Worm (Caenorhabditis elegans) whole organism, young adult: ENCODE data around the gene npr-3.

Experiments used
- B0019.2 ChIP-seq: fragments of 200-800 bp; sonication (Bioruptor generic); conservative IDR thresholded peaks from 2 replicates; pipeline ENCODE4 v1.3.6; 2022; ENCODE audit warnings: missing genetic modification reagents, missing genetic modification characterization, missing compliant biosample characterization
- B0035.1 ChIP-seq: sonication (generic microtip); optimal IDR thresholded peaks from 2 replicates; lab custom pipeline; 2016; ENCODE audit warnings: missing genetic modification characterization, mild to moderate bottlenecking, missing compliant biosample characterization, missing genotype, missing genetic modification reagents
- B0261.1 ChIP-seq: sonication (generic microtip); optimal IDR thresholded peaks from 2 replicates; lab custom pipeline; 2016; ENCODE audit warnings: mild to moderate bottlenecking, missing genetic modification characterization, moderate library complexity, missing compliant biosample characterization
- C17E4.6 ChIP-seq: fragments of 200-800 bp; sonication (Bioruptor generic); IDR thresholded peaks from 2 replicates; pipeline ENCODE4 v1.3.6; 2022; ENCODE audit warnings: missing genetic modification reagents, missing genetic modification characterization, missing compliant biosample characterization
- F33H1.4 ChIP-seq: fragments of 200-800 bp; sonication (Bioruptor generic); IDR thresholded peaks from 2 replicates; pipeline ENCODE4 v1.3.6; 2022; ENCODE audit warnings: missing genetic modification reagents, missing genetic modification characterization, missing compliant biosample characterization
- F52B5.7 ChIP-seq: sonication (generic microtip); optimal IDR thresholded peaks from 2 replicates; lab custom pipeline; 2016; ENCODE audit warnings: mild to moderate bottlenecking, missing genetic modification characterization, missing compliant biosample characterization
- F55B11.4 ChIP-seq: sonication (generic microtip); optimal IDR thresholded peaks from 2 replicates; lab custom pipeline; 2016; ENCODE audit warnings: missing compliant biosample characterization, missing genetic modification characterization, borderline replicate concordance; ENCODE audit not compliant: insufficient read depth
- K11D2.4 ChIP-seq: fragments of 200-800 bp; sonication (Bioruptor generic); IDR thresholded peaks from 2 replicates; pipeline ENCODE4 v1.3.6; 2022; ENCODE audit warnings: missing genetic modification reagents, missing genetic modification characterization, missing compliant biosample characterization
- K12H6.12 ChIP-seq: fragments of 200-800 bp; sonication (Bioruptor generic); optimal IDR thresholded peaks from 2 replicates; lab custom pipeline; 2018; ENCODE audit warnings: mild to moderate bottlenecking, missing genetic modification characterization, missing compliant biosample characterization
- Y56A3A.18 ChIP-seq: fragments of 200-800 bp; sonication (Bioruptor generic); IDR thresholded peaks from 2 replicates; pipeline ENCODE4 v1.3.6; 2022; ENCODE audit warnings: missing genetic modification reagents, missing genetic modification characterization, missing compliant biosample characterization
- ZK185.1 ChIP-seq: sonication (generic microtip); optimal IDR thresholded peaks from 2 replicates; lab custom pipeline; 2016; ENCODE audit warnings: mild to moderate bottlenecking, missing genetic modification characterization, missing compliant biosample characterization; ENCODE audit not compliant: poor library complexity, severe bottlenecking
- attf-6 ChIP-seq: fragments of 200-800 bp; sonication (Bioruptor generic); IDR thresholded peaks from 2 replicates; pipeline ENCODE4 v1.3.6; 2022; ENCODE audit warnings: missing genetic modification reagents, missing genetic modification characterization, missing compliant biosample characterization
- bed-1 ChIP-seq: fragments of 200-800 bp; sonication (Bioruptor generic); IDR thresholded peaks from 2 replicates; pipeline ENCODE4 v1.3.6; 2022; ENCODE audit warnings: missing genetic modification reagents, missing genetic modification characterization, missing compliant biosample characterization
- bed-2 ChIP-seq: fragments of 200-800 bp; sonication (Bioruptor generic); IDR thresholded peaks from 2 replicates; pipeline ENCODE4 v1.3.6; 2022; ENCODE audit warnings: missing genetic modification reagents, missing genetic modification characterization, missing compliant biosample characterization
- cebp-1 ChIP-seq, 2 experiments: fragments of 200-800 bp in 1 of 2; sonication (Bioruptor generic) in 1 of 2; sonication (generic microtip) in 1 of 2; IDR thresholded peaks in 1 of 2; optimal IDR thresholded peaks in 1 of 2; 2 replicates each; pipeline versions ENCODE4 v1.3.6 to Lab custom; 2017 to 2022; ENCODE audit warnings: missing compliant biosample characterization in 2 of 2, missing genetic modification characterization in 2 of 2, mild to moderate bottlenecking in 1 of 2, missing genetic modification reagents in 1 of 2, moderate library complexity in 1 of 2
- gei-17 ChIP-seq: fragments of 200-800 bp; sonication (Bioruptor generic); optimal IDR thresholded peaks from 2 replicates; lab custom pipeline; 2018; ENCODE audit warnings: mild to moderate bottlenecking, missing genetic modification characterization, missing compliant biosample characterization
- him-1 ChIP-seq: sonication (generic microtip); optimal IDR thresholded peaks from 2 replicates; lab custom pipeline; 2016; ENCODE audit warnings: missing genotype, missing genetic modification reagents, missing genetic modification characterization, missing compliant biosample characterization
- hmg-20 ChIP-seq: fragments of 200-800 bp; sonication (Bioruptor generic); IDR thresholded peaks from 2 replicates; pipeline ENCODE4 v1.3.6; 2022; ENCODE audit warnings: missing genetic modification reagents, missing genetic modification characterization, missing compliant biosample characterization
- hrde-1 ChIP-seq: sonication (generic microtip); optimal IDR thresholded peaks from 2 replicates; lab custom pipeline; 2016; ENCODE audit warnings: missing genetic modification characterization, mild to moderate bottlenecking, missing compliant biosample characterization, moderate library complexity, missing genotype, missing genetic modification reagents, borderline replicate concordance
- lin-35 ChIP-seq, 3 experiments: fragments of 150-350 bp in 2 of 3; sonication (generic microtip) in 1 of 3; optimal IDR thresholded peaks; 2 replicates each; lab custom pipeline; 2014 to 2018; ENCODE audit warnings: missing biosample characterization in 3 of 3, missing genetic modification characterization in 3 of 3, missing genetic modification reagents in 3 of 3
- lin-54 ChIP-seq: fragments of 200-800 bp; sonication (Bioruptor generic); optimal IDR thresholded peaks from 2 replicates; lab custom pipeline; 2018; ENCODE audit warnings: mild to moderate bottlenecking, missing genetic modification characterization, missing compliant biosample characterization
- lsy-27 ChIP-seq: sonication (generic microtip); optimal IDR thresholded peaks from 2 replicates; lab custom pipeline; 2017; ENCODE audit warnings: missing genetic modification characterization, mild to moderate bottlenecking, missing compliant biosample characterization, antibody characterized with exemption, missing genotype, borderline replicate concordance; ENCODE audit not compliant: insufficient read depth
- madf-10 ChIP-seq: sonication (generic microtip); optimal IDR thresholded peaks from 2 replicates; lab custom pipeline; 2016; ENCODE audit warnings: mild to moderate bottlenecking, missing genetic modification characterization, missing compliant biosample characterization
- madf-3 ChIP-seq: fragments of 200-800 bp; sonication (Bioruptor generic); IDR thresholded peaks from 2 replicates; pipeline ENCODE4 v1.3.6; 2022; ENCODE audit warnings: missing genetic modification reagents, missing genetic modification characterization, missing compliant biosample characterization
- madf-6 ChIP-seq: fragments of 200-800 bp; sonication (Bioruptor generic); IDR thresholded peaks from 2 replicates; pipeline ENCODE4 v1.3.6; 2022; ENCODE audit warnings: missing genetic modification reagents, missing genetic modification characterization, missing compliant biosample characterization
- mel-28 ChIP-seq: sonication (generic microtip); optimal IDR thresholded peaks from 2 replicates; lab custom pipeline; 2016; ENCODE audit warnings: borderline replicate concordance, mild to moderate bottlenecking, missing genetic modification characterization, missing compliant biosample characterization
- nfya-1 ChIP-seq: sonication (generic microtip); optimal IDR thresholded peaks from 2 replicates; lab custom pipeline; 2017; ENCODE audit warnings: antibody characterized with exemption, missing compliant biosample characterization, missing genetic modification characterization, borderline replicate concordance; ENCODE audit not compliant: insufficient read depth
- nhr-179 ChIP-seq: sonication (generic microtip); optimal IDR thresholded peaks from 2 replicates; lab custom pipeline; 2016; ENCODE audit warnings: mild to moderate bottlenecking, missing genetic modification characterization, missing compliant biosample characterization
- nhr-80 ChIP-seq: sonication (generic microtip); optimal IDR thresholded peaks from 2 replicates; lab custom pipeline; 2016; ENCODE audit warnings: missing genetic modification characterization, missing compliant biosample characterization
- rcor-1 ChIP-seq: fragments of 200-800 bp; sonication (Bioruptor generic); IDR thresholded peaks from 2 replicates; pipeline ENCODE4 v1.3.6; 2022; ENCODE audit warnings: missing genetic modification reagents, missing genetic modification characterization, missing compliant biosample characterization
- repo-1 ChIP-seq: sonication (generic microtip); optimal IDR thresholded peaks from 2 replicates; lab custom pipeline; 2017; ENCODE audit warnings: mild to moderate bottlenecking, missing genetic modification characterization, missing compliant biosample characterization
- snpc-1.1 ChIP-seq: sonication (generic microtip); optimal IDR thresholded peaks from 2 replicates; lab custom pipeline; 2017; ENCODE audit warnings: missing genetic modification characterization, mild to moderate bottlenecking, missing compliant biosample characterization, antibody characterized with exemption, moderate library complexity, missing genotype, missing genetic modification reagents; ENCODE audit not compliant: insufficient read depth
- snpc-4 ChIP-seq, 5 experiments: fragments of 150-350 bp in 1 of 5; sonication (generic microtip) in 4 of 5; optimal IDR thresholded peaks; 2 replicates each; lab custom pipeline; 2014 to 2018; ENCODE audit warnings: missing genetic modification characterization in 5 of 5, missing biosample characterization in 3 of 5, antibody characterized with exemption in 2 of 5, mild to moderate bottlenecking in 2 of 5, missing compliant biosample characterization in 2 of 5, missing genotype in 2 of 5, moderate library complexity in 2 of 5, missing genetic modification reagents in 1 of 5
- tbp1 ChIP-seq: fragments of 200-800 bp; sonication (Bioruptor generic); optimal IDR thresholded peaks from 2 replicates; lab custom pipeline; 2018; ENCODE audit warnings: mild to moderate bottlenecking, missing genetic modification characterization, missing compliant biosample characterization
- tlf-1 ChIP-seq: fragments of 200-800 bp; sonication (Bioruptor generic); optimal IDR thresholded peaks from 2 replicates; lab custom pipeline; 2018; ENCODE audit warnings: mild to moderate bottlenecking, missing genetic modification characterization, missing compliant biosample characterization
- unc-62 ChIP-seq: fragments of 150-350 bp; optimal IDR thresholded peaks from 2 replicates; lab custom pipeline; 2014; ENCODE audit warnings: missing biosample characterization, missing genetic modification reagents, missing genetic modification characterization
- ztf-3 ChIP-seq: fragments of 200-800 bp; sonication (Bioruptor generic); optimal IDR thresholded peaks from 2 replicates; lab custom pipeline; 2018; ENCODE audit warnings: mild to moderate bottlenecking, missing genetic modification characterization, missing compliant biosample characterization

The npr-3 gene

ce11 chrIV:11498169-11498568, 38.4 kb downstream of the npr-3 start, which contains the start of gene sms-1 (continued):
- TF ChIP-seq attf-6 (no peak), snpc-1.1 (tag; lab: Kevin White, UChicago) (no peak), repo-1 (no peak), him-1 (tag; lab: Kevin White, UChicago) (no peak), madf-6 (peak; percentile 92), F33H1.4 (peak; percentile 86), Y56A3A.18 (GFP tag; lab: Robert Waterston, UW) (no peak), snpc-4 (GFP tag; optimal IDR thresholded peaks at IDR 0.05; lab: Kevin White, UChicago) (no peak), snpc-4 (tag; optimal IDR thresholded peaks at IDR 0.05; lab: Kevin White, UChicago) (no peak)

- TF ChIP-seq F52B5.7 (tag; lab: Kevin White, UChicago): no peak
- TF ChIP-seq F55B11.4: no peak
- no peak for TF ChIP-seq nhr-80 (tag; lab: Kevin White, UChicago)
- no peak for TF ChIP-seq B0035.1 (tag; lab: Kevin White, UChicago)
- no peak for TF ChIP-seq mel-28 (tag; lab: Kevin White, UChicago)
- TF ChIP-seq K12H6.12 (tag; lab: Kevin White, UChicago): no peak
- no peak for TF ChIP-seq hmg-20 (GFP tag; lab: Robert Waterston, UW)
- TF ChIP-seq K11D2.4: no peak
- no peak for TF ChIP-seq bed-1
- no peak for TF ChIP-seq lin-54
- no peak for TF ChIP-seq madf-10 (tag; lab: Kevin White, UChicago)
- no peak for TF ChIP-seq gei-17 (GFP tag; lab: Kevin White, UChicago)
- no peak for TF ChIP-seq nhr-179 (tag; lab: Kevin White, UChicago)
- no peak for TF ChIP-seq unc-62 (GFP tag; lab: Kevin White, UChicago)
- TF ChIP-seq tbp1 (GFP tag; lab: Kevin White, UChicago): no peak
- TF ChIP-seq C17E4.6 (GFP tag; lab: Robert Waterston, UW): no peak
- TF ChIP-seq lin-35 (GFP tag; optimal IDR thresholded peaks at IDR 0.05; lab: Kevin White, UChicago): no peak
Measured at ce11 chrIV:11500421-11500820, 40.6 kb downstream of the npr-3 start, which contains the start of gene H21P03.10. TSS of gene H21P03.10 (plus strand) at chrIV:11500721.

- TF ChIP-seq lsy-27 (tag; lab: Kevin White, UChicago): no peak
Measured at ce11 chrIV:11503654-11504053, 43.9 kb downstream of the npr-3 start.

ce11 chrIV:11504416-11504815, 44.6 kb downstream of the npr-3 start, which contains the start of gene twk-25:
TSS of gene twk-25 (plus strand) at chrIV:11504716.
- no peak for TF ChIP-seq tlf-1 (GFP tag; lab: Kevin White, UChicago)
- no peak for TF ChIP-seq him-1 (tag; lab: Kevin White, UChicago)
- TF ChIP-seq nfya-1: no peak
- TF ChIP-seq nhr-179 (tag; lab: Kevin White, UChicago): no peak
- no peak for TF ChIP-seq cebp-1 (GFP tag; IDR thresholded peaks at IDR 0.05; lab: Robert Waterston, UW)
- no peak for TF ChIP-seq cebp-1 (tag; optimal IDR thresholded peaks at IDR 0.05; lab: Kevin White, UChicago)
- no peak for TF ChIP-seq bed-2 (GFP tag; lab: Robert Waterston, UW)
- no peak for TF ChIP-seq B0019.2 (GFP tag; lab: Robert Waterston, UW)
- no peak for TF ChIP-seq hrde-1 (tag; lab: Kevin White, UChicago)
- no peak for TF ChIP-seq rcor-1 (GFP tag; lab: Robert Waterston, UW)
- TF ChIP-seq B0261.1 (tag; lab: Kevin White, UChicago): no peak
- no peak for TF ChIP-seq madf-3 (GFP tag; lab: Robert Waterston, UW)
- no peak for TF ChIP-seq lin-54
- no peak for TF ChIP-seq ZK185.1 (tag; lab: Kevin White, UChicago)
- TF ChIP-seq ztf-3: no peak
- TF ChIP-seq, all 124 proteins: peak for 0
